Fruit fly (Drosophila melanogaster): ENCODE measurements around the gene Naglu.

Naglu gene

DNA sequence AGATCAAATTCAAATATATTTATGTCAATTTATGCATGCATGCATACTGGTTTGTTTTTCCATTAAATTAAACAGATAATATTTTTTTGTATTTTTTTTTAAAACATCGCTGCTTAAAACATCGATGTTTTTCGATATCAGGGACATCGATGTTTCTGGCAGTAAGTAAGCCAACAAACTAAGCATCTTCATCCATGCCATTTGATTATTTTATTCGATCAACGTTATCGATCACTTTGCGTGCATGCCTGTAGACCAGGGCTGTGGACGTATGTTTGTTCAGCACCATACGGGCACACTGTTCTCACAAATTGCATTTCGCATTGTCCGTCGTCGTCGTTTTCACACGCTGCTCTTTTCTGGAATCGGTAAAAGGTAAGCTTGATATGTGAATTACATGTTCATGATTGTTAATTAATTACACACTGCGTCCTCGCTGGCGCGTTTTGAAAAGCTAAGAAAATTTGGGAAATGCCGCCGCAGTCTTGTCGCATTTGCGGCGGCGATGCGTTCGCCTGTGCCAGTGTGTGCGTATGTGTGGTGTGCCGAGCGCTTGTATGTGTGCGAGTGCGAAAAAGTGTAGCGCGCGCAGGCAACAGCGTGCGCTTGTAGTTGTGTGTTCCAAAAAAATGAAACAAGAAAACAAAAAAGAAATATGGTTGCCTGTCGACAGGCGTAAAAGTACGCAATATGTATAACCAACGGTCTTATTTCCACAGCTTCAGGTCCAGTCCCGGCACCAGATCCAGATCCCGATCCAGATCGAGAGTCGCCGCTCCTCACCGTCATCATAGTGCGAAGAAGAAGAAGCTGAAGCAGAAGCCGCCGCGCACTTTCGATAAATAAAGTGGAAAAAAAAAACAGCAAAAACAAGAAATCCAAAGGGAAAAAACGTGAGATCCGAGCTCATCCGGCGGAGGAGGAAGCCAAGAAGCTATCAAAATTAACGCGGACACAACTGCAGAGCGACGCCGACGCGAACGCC is 8.1 kb downstream of the Naglu start, which contains the start of gene emb (continued):
- TF ChIP-seq CG14667 (GFP tag; IDR thresholded peaks at IDR 0.05) (no peak), usp (GFP tag; optimal IDR thresholded peaks at IDR 0.05) (no peak), Hey (tag; optimal IDR thresholded peaks at IDR 0.05) (no peak), trh (GFP tag; optimal IDR thresholded peaks at IDR 0.05) (no peak), CG18619 (GFP tag; optimal IDR thresholded peaks at IDR 0.05) (peak; percentile 15), CG12299 (tag; optimal IDR thresholded peaks at IDR 0.05) (no peak), CG3847 (GFP tag; IDR thresholded peaks at IDR 0.05) (peak; percentile 59), Chrac-16 (GFP tag; optimal IDR thresholded peaks at IDR 0.05) (peak; percentile 56), CG8478 (optimal IDR thresholded peaks at IDR 0.05) (peak; percentile 85), CG10959 (GFP tag; IDR thresholded peaks at IDR 0.05) (no peak), CG7786 (GFP tag; optimal IDR thresholded peaks at IDR 0.05) (peak; percentile 50), ap (GFP tag; IDR thresholded peaks at IDR 0.05) (no peak), B-H1 (GFP tag; IDR thresholded peaks at IDR 0.05) (no peak), CG30020 (tag; optimal IDR thresholded peaks at IDR 0.05) (peak; percentile 71), chif (GFP tag; optimal IDR thresholded peaks at IDR 0.05) (peak; percentile 47 to 52), Ptx1 (GFP tag; IDR thresholded peaks at IDR 0.05) (0 out of 2 replicates have a peak, but pooled peaks have one; percentile 2), Bteb2 (GFP tag; optimal IDR thresholded peaks at IDR 0.05) (peak; percentile 14), sob (GFP tag; IDR thresholded peaks at IDR 0.05) (peak; percentile 57; the same call in 1 of the 2 replicates), CG5180 (GFP tag; optimal IDR thresholded peaks at IDR 0.05) (peak; percentile 94), Fer3 (tag; optimal IDR thresholded peaks at IDR 0.05) (peak; percentile 30), ro (GFP tag; IDR thresholded peaks at IDR 0.05) (no peak), kah (GFP tag; optimal IDR thresholded peaks at IDR 0.05) (peak; percentile 27), CG13894 (tag; optimal IDR thresholded peaks at IDR 0.05) (no peak), gem (tag; optimal IDR thresholded peaks at IDR 0.05) (no peak), CG11398 (GFP tag; optimal IDR thresholded peaks at IDR 0.05) (no peak), CG16815 (GFP tag; optimal IDR thresholded peaks at IDR 0.05) (no peak), dimm (GFP tag; IDR thresholded peaks at IDR 0.05) (no peak), ham (GFP tag; IDR thresholded peaks at IDR 0.05) (no peak), Sry-δ (GFP tag; optimal IDR thresholded peaks at IDR 0.05) (peak; percentile 89), CG5245 (GFP tag; optimal IDR thresholded peaks at IDR 0.05) (no peak), CG16813 (GFP tag; IDR thresholded peaks at IDR 0.05; ENCODE audit: partially characterized antibody) (peak; percentile 97), HLH4C (GFP tag; IDR thresholded peaks at IDR 0.05; ENCODE audit: partially characterized antibody) (peak; percentile 100), CG8388 (GFP tag; optimal IDR thresholded peaks at IDR 0.05) (peak; percentile 4), luna (GFP tag; optimal IDR thresholded peaks at IDR 0.05) (no peak), CG4854 (GFP tag; optimal IDR thresholded peaks at IDR 0.05) (peak; percentile 43), insv (GFP tag; optimal IDR thresholded peaks at IDR 0.05) (peak in 1 of 2 experiments; percentile 41), CG5953 (GFP tag; IDR thresholded peaks at IDR 0.05) (no peak), CG3065 (GFP tag; optimal IDR thresholded peaks at IDR 0.05) (no peak), CG8290 (GFP tag; optimal IDR thresholded peaks at IDR 0.05) (peak; percentile 95), CG8290 (tag; optimal IDR thresholded peaks at IDR 0.05) (peak in 1 of 2 experiments; percentile 93), HHEX (GFP tag; optimal IDR thresholded peaks at IDR 0.05) (no peak), sima (GFP tag; optimal IDR thresholded peaks at IDR 0.05) (no peak), MESR4 (GFP tag; optimal IDR thresholded peaks at IDR 0.05) (peak; percentile 95), CG14710 (tag; optimal IDR thresholded peaks at IDR 0.05) (peak; percentile 97), run (tag; optimal IDR thresholded peaks at IDR 0.05) (no peak), YL-1 (GFP tag; optimal IDR thresholded peaks at IDR 0.05) (peak; percentile 85), Doc3 (GFP tag; IDR thresholded peaks at IDR 0.05; ENCODE audit: partially characterized antibody) (peak; percentile 92), CG13296 (GFP tag; optimal IDR thresholded peaks at IDR 0.05) (no peak), CG6272 (GFP tag; IDR thresholded peaks at IDR 0.05) (no peak)

All from whole organism, embryonic.